Fruit fly (Drosophila melanogaster) whole organism, embryonic: ENCODE measurements around the gene ECSIT.

ENCODE experiments used
- Atf-2 ChIP-seq: fragments of 200-800 bp; sonication (Bioruptor generic); optimal IDR thresholded peaks from 2 replicates; lab custom pipeline; 2016; ENCODE audit warnings: missing biosample characterization, missing genetic modification characterization
- Awh ChIP-seq: fragments of 200-800 bp; sonication (Bioruptor generic); IDR thresholded peaks from 2 replicates; pipeline ENCODE4, ENCODE4 v1.3.6; 2022; ENCODE audit warnings: missing biosample characterization, missing genetic modification characterization
- BtbVII ChIP-seq: fragments of 200-800 bp; sonication (Bioruptor generic); optimal IDR thresholded peaks from 3 replicates; lab custom pipeline; 2017; ENCODE audit warnings: missing biosample characterization, mild to moderate bottlenecking, missing genetic modification characterization
- CG10565 ChIP-seq: fragments of 200-800 bp; sonication (Bioruptor generic); optimal IDR thresholded peaks from 3 replicates; lab custom pipeline; 2016; ENCODE audit warnings: missing biosample characterization, mild to moderate bottlenecking, missing genetic modification characterization
- CG1602 ChIP-seq: fragments of 200-800 bp; sonication (Bioruptor generic); optimal IDR thresholded peaks from 3 replicates; lab custom pipeline; 2016; ENCODE audit warnings: missing biosample characterization, missing genetic modification characterization
- CG17328 ChIP-seq: fragments of 200-800 bp; sonication (Bioruptor generic); IDR thresholded peaks from 2 replicates; pipeline ENCODE4 v1.3.6; 2022; ENCODE audit warnings: missing biosample characterization, missing genetic modification characterization
- CG17802 ChIP-seq: fragments of 200-800 bp; sonication (Bioruptor generic); optimal IDR thresholded peaks from 2 replicates; lab custom pipeline; 2018; ENCODE audit warnings: missing biosample characterization, mild to moderate bottlenecking, missing genetic modification characterization, moderate library complexity
- CG18599 ChIP-seq: fragments of 200-800 bp; sonication (Bioruptor generic); optimal IDR thresholded peaks from 3 replicates; lab custom pipeline; 2017; ENCODE audit warnings: missing biosample characterization, missing genetic modification characterization, mild to moderate bottlenecking, moderate library complexity, missing genetic modification reagents
- CG18764 ChIP-seq: fragments of 200-800 bp; sonication (Bioruptor generic); optimal IDR thresholded peaks from 3 replicates; lab custom pipeline; 2016; ENCODE audit warnings: missing biosample characterization, missing genetic modification characterization
- CG2199 ChIP-seq: fragments of 200-800 bp; sonication (Bioruptor generic); IDR thresholded peaks from 3 replicates; pipeline ENCODE4 v1.3.6; 2022; ENCODE audit warnings: missing biosample characterization, missing genetic modification characterization
- CG32767 ChIP-seq: fragments of 200-800 bp; sonication (Bioruptor generic); IDR thresholded peaks from 2 replicates; pipeline ENCODE4 v1.3.6; 2022; ENCODE audit warnings: missing biosample characterization, missing genetic modification characterization
- CG3838 ChIP-seq: fragments of 200-800 bp; sonication (Bioruptor generic); optimal IDR thresholded peaks from 3 replicates; lab custom pipeline; 2016; ENCODE audit warnings: missing biosample characterization, missing genetic modification characterization
- CG5245 ChIP-seq: fragments of 200-800 bp; sonication (Bioruptor generic); optimal IDR thresholded peaks from 3 replicates; lab custom pipeline; 2016; ENCODE audit warnings: missing biosample characterization, missing genetic modification characterization
- CG6854 ChIP-seq: fragments of 200-800 bp; sonication (Bioruptor generic); optimal IDR thresholded peaks from 3 replicates; lab custom pipeline; 2017; ENCODE audit warnings: missing biosample characterization, mild to moderate bottlenecking, missing genetic modification characterization
- CG8290 ChIP-seq, 3 experiments: fragments of 200-800 bp; sonication (Bioruptor generic); optimal IDR thresholded peaks; 2 replicates each; lab custom pipeline; 2016 to 2019; ENCODE audit warnings: missing biosample characterization in 3 of 3, missing genetic modification characterization in 3 of 3, mild to moderate bottlenecking in 2 of 3, moderate library complexity in 1 of 3
- CG9437 ChIP-seq: fragments of 200-800 bp; sonication (Bioruptor generic); optimal IDR thresholded peaks from 2 replicates; lab custom pipeline; 2018; ENCODE audit warnings: missing biosample characterization, mild to moderate bottlenecking, missing genetic modification characterization
- CG9876 ChIP-seq: fragments of 200-800 bp; sonication (Bioruptor generic); optimal IDR thresholded peaks from 2 replicates; lab custom pipeline; 2016; ENCODE audit warnings: missing biosample characterization, missing genetic modification characterization
- CoRest ChIP-seq: fragments of 200-800 bp; sonication (Bioruptor generic); optimal IDR thresholded peaks from 3 replicates; lab custom pipeline; 2018; ENCODE audit warnings: missing biosample characterization, mild to moderate bottlenecking, missing genetic modification characterization, moderate library complexity
- Doc3 ChIP-seq: fragments of 200-800 bp; sonication (Bioruptor generic); IDR thresholded peaks from 3 replicates; pipeline ENCODE4 v1.3.6; 2022; ENCODE audit warnings: missing biosample characterization, missing genetic modification characterization; ENCODE audit not compliant: partially characterized antibody
- Dp ChIP-seq: fragments of 200-800 bp; sonication (Bioruptor generic); optimal IDR thresholded peaks from 2 replicates; lab custom pipeline; 2018; ENCODE audit warnings: missing biosample characterization, mild to moderate bottlenecking, missing genetic modification characterization, moderate library complexity
- Dref ChIP-seq: fragments of 200-800 bp; sonication (Bioruptor generic); IDR thresholded peaks from 2 replicates; pipeline ENCODE4 v1.3.6; 2022; ENCODE audit warnings: missing biosample characterization, missing genetic modification characterization
- E2f1 ChIP-seq: fragments of 200-800 bp; sonication (Bioruptor generic); IDR thresholded peaks from 2 replicates; pipeline ENCODE4 v1.3.6; 2022; ENCODE audit warnings: missing biosample characterization, missing genetic modification characterization
- Fer1 ChIP-seq: fragments of 200-800 bp; sonication (Bioruptor generic); optimal IDR thresholded peaks from 2 replicates; lab custom pipeline; 2017; ENCODE audit warnings: missing biosample characterization, mild to moderate bottlenecking, missing genetic modification characterization
- Hmx ChIP-seq: fragments of 200-800 bp; sonication (Bioruptor generic); optimal IDR thresholded peaks from 2 replicates; lab custom pipeline; 2016; ENCODE audit warnings: missing biosample characterization, missing genetic modification characterization
- PHDP ChIP-seq: fragments of 200-800 bp; sonication (Bioruptor generic); optimal IDR thresholded peaks from 3 replicates; lab custom pipeline; 2018; ENCODE audit warnings: missing biosample characterization, mild to moderate bottlenecking, missing genetic modification characterization, moderate library complexity
- Pdp1 ChIP-seq, 2 experiments: fragments of 200-800 bp; sonication (Bioruptor generic); optimal IDR thresholded peaks; 3 replicates each; lab custom pipeline; 2016; ENCODE audit warnings: missing biosample characterization in 2 of 2, missing genetic modification characterization in 2 of 2, mild to moderate bottlenecking in 1 of 2, moderate library complexity in 1 of 2
- Sox100B ChIP-seq: fragments of 200-800 bp; sonication (Bioruptor generic); optimal IDR thresholded peaks from 3 replicates; lab custom pipeline; 2018; ENCODE audit warnings: missing biosample characterization, mild to moderate bottlenecking, missing genetic modification characterization
- Taf1 ChIP-seq: fragments of 200-800 bp; sonication (Bioruptor generic); IDR thresholded peaks from 2 replicates; pipeline ENCODE4 v1.3.6; 2022; ENCODE audit warnings: missing biosample characterization, missing genetic modification characterization
- Xrp1 ChIP-seq: fragments of 200-800 bp; sonication (Bioruptor generic); IDR thresholded peaks from 2 replicates; pipeline ENCODE4 v1.3.6; 2022; ENCODE audit warnings: missing biosample characterization, missing genetic modification characterization
- ase ChIP-seq: fragments of 200-800 bp; sonication (Bioruptor generic); IDR thresholded peaks from 3 replicates; pipeline ENCODE4 v1.3.6; 2022; ENCODE audit warnings: missing biosample characterization, missing genetic modification characterization
- az2 ChIP-seq: fragments of 200-800 bp; sonication (Bioruptor generic); optimal IDR thresholded peaks from 3 replicates; lab custom pipeline; 2016; ENCODE audit warnings: missing biosample characterization, missing genetic modification characterization
- bcd ChIP-seq: fragments of 200-800 bp; sonication (Bioruptor generic); optimal IDR thresholded peaks from 2 replicates; lab custom pipeline; 2017; ENCODE audit warnings: missing biosample characterization, mild to moderate bottlenecking, missing genetic modification characterization
- bsh ChIP-seq, 2 experiments: fragments of 200-800 bp; sonication (Bioruptor generic); optimal IDR thresholded peaks; 2 replicates each; lab custom pipeline; 2017 to 2018; ENCODE audit warnings: mild to moderate bottlenecking in 2 of 2, missing biosample characterization in 2 of 2, missing genetic modification characterization in 2 of 2, moderate library complexity in 1 of 2
- btn ChIP-seq: fragments of 200-800 bp; sonication (Bioruptor generic); optimal IDR thresholded peaks from 2 replicates; lab custom pipeline; 2016; ENCODE audit warnings: missing biosample characterization, missing genetic modification characterization
- cg ChIP-seq: fragments of 200-800 bp; sonication (Bioruptor generic); optimal IDR thresholded peaks from 3 replicates; lab custom pipeline; 2019; ENCODE audit warnings: missing biosample characterization, mild to moderate bottlenecking, missing genetic modification characterization, moderate library complexity
- exex ChIP-seq: fragments of 200-800 bp; sonication (Bioruptor generic); optimal IDR thresholded peaks from 4 replicates; lab custom pipeline; 2018; ENCODE audit warnings: missing biosample characterization, mild to moderate bottlenecking, missing genetic modification characterization, moderate library complexity
- fru ChIP-seq: fragments of >200 bp; optimal IDR thresholded peaks from 2 replicates; lab custom pipeline; 2017
- grau ChIP-seq: fragments of 200-800 bp; optimal IDR thresholded peaks from 3 replicates; lab custom pipeline; 2019; ENCODE audit warnings: missing biosample characterization, mild to moderate bottlenecking, missing genetic modification characterization, moderate library complexity
- grn ChIP-seq: fragments of 200-800 bp; sonication (Bioruptor generic); optimal IDR thresholded peaks from 3 replicates; lab custom pipeline; 2017; ENCODE audit warnings: missing biosample characterization, missing genetic modification characterization
- jumu ChIP-seq: fragments of 200-800 bp; sonication (Bioruptor generic); optimal IDR thresholded peaks from 3 replicates; lab custom pipeline; 2016; ENCODE audit warnings: missing biosample characterization, missing genetic modification characterization
- knrl ChIP-seq: fragments of 200-800 bp; sonication (Bioruptor generic); IDR thresholded peaks from 3 replicates; pipeline ENCODE4 v1.3.6; 2022; ENCODE audit warnings: missing biosample characterization, missing genetic modification characterization; ENCODE audit not compliant: partially characterized antibody
- lbe ChIP-seq: fragments of 200-800 bp; sonication (Bioruptor generic); optimal IDR thresholded peaks from 2 replicates; lab custom pipeline; 2016; ENCODE audit warnings: missing biosample characterization, mild to moderate bottlenecking, missing genetic modification characterization
- lmd ChIP-seq: fragments of 200-800 bp; sonication (Bioruptor generic); IDR thresholded peaks from 2 replicates; pipeline ENCODE4 v1.3.6; 2022; ENCODE audit warnings: missing biosample characterization, missing genetic modification characterization
- mam ChIP-seq: fragments of 200-800 bp; sonication (Bioruptor generic); optimal IDR thresholded peaks from 3 replicates; lab custom pipeline; 2016; ENCODE audit warnings: missing biosample characterization, missing genetic modification characterization
- nerfin-1 ChIP-seq: fragments of 200-800 bp; sonication (Bioruptor generic); optimal IDR thresholded peaks from 3 replicates; lab custom pipeline; 2019; ENCODE audit warnings: missing biosample characterization, mild to moderate bottlenecking, missing genetic modification characterization, moderate library complexity
- nom ChIP-seq: fragments of 200-800 bp; sonication (Bioruptor generic); optimal IDR thresholded peaks from 2 replicates; lab custom pipeline; 2017; ENCODE audit warnings: missing biosample characterization, missing genetic modification characterization, mild to moderate bottlenecking, moderate library complexity, missing genetic modification reagents
- shn ChIP-seq: fragments of 200-800 bp; sonication (Bioruptor generic); optimal IDR thresholded peaks from 3 replicates; lab custom pipeline; 2016; ENCODE audit warnings: missing biosample characterization, missing genetic modification characterization
- slp2 ChIP-seq: fragments of 200-800 bp; sonication (Bioruptor generic); optimal IDR thresholded peaks from 2 replicates; lab custom pipeline; 2016; ENCODE audit warnings: missing biosample characterization, missing genetic modification characterization
- ssp ChIP-seq: fragments of 200-800 bp; sonication (Bioruptor generic); IDR thresholded peaks from 2 replicates; pipeline ENCODE4 v1.3.6; 2022; ENCODE audit warnings: missing biosample characterization, missing genetic modification characterization
- vnd ChIP-seq: fragments of 200-800 bp; sonication (Bioruptor generic); IDR thresholded peaks from 3 replicates; pipeline ENCODE4 v1.3.6; 2022; ENCODE audit warnings: missing biosample characterization, missing genetic modification characterization; ENCODE audit not compliant: partially characterized antibody
- yki ChIP-seq: fragments of >200 bp; optimal IDR thresholded peaks from 3 replicates; lab custom pipeline; 2018

Gene ECSIT

DNA sequence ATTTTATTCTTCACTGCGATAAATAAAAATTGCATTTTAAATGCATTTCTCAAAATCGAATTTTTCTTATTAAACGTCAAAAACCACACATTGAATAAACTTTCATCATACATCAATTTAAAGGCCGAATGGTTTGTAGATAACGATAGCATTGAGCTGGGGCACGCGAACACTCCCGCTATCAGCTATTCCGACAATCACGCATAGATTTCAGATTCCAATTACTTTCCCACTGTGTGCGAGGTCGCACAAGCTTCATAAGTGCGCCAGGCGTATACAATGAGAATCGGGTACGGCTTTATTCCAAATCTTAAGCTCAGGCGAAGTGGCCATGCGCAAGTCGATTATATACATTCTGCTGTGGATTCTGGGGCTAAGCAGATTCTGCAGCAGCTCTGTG, 34.6 kb upstream of the ECSIT start, which contains the start of gene CG46303 (continued):
- TF ChIP-seq fru (lab: Kevin White, UChicago) (no peak), CG17328 (no peak), CG32767 (GFP tag; lab: Robert Waterston, UW) (no peak), Awh (GFP tag; lab: Robert Waterston, UW) (no peak), CG9437 (GFP tag; lab: Kevin White, UChicago) (no peak), CG18764 (GFP tag; lab: Kevin White, UChicago) (no peak), PHDP (tag; lab: Kevin White, UChicago) (no peak), CG17802 (no peak), btn (GFP tag; lab: Kevin White, UChicago) (no peak), bcd (GFP tag; lab: Kevin White, UChicago) (no peak), az2 (no peak), Taf1 (GFP tag; lab: Robert Waterston, UW) (no peak), jumu (GFP tag; lab: Kevin White, UChicago) (no peak), grn (GFP tag; lab: Kevin White, UChicago) (peak; percentile 59), Sox100B (no peak), CG2199 (peak; percentile 39; the same call in 1 of the 3 replicates), E2f1 (GFP tag; lab: Robert Waterston, UW) (no peak), CG3838 (GFP tag; lab: Kevin White, UChicago) (no peak), vnd (GFP tag; lab: Robert Waterston, UW) (no peak), lbe (no peak), Hmx (GFP tag; lab: Kevin White, UChicago) (no peak)

DNA sequence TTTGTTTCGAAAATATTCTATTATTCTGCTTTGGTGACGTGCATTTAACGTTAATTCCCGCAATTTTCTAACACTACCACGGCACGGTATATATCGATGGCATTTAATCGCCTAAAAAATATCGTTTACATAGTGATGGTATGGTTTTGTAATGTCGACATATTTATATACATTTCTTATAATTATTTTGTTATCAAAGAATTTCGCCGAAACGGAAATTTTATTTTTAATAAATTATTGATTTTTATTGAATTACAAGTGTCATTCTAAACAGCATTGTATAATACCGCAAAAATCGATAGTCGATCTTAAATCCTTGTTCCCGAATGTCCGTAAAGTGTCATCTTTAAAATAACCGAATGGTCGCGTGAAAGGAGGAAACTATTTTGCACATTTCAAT, 31.9 kb upstream of the ECSIT start, which contains the start of the genes Sec20 and dgrn:
Gene Sec20 (minus strand): TSS at position 77 of the 400 bp plus-strand sequence.
Gene dgrn (plus strand): TSS at position 160 of the 400 bp plus-strand sequence.
- TF ChIP-seq cg (GFP tag; lab: Kevin White, UChicago) (no peak), CG8290 (GFP tag; optimal IDR thresholded peaks at IDR 0.05; lab: Kevin White, UChicago) (peak; percentile 69), CG8290 (tag; optimal IDR thresholded peaks at IDR 0.05; lab: Kevin White, UChicago) (no peak), mam (peak; percentile 51), CG5245 (peak; percentile 27), nerfin-1 (peak; percentile 60), ssp (GFP tag; lab: Robert Waterston, UW) (no peak; the same call in 1 of the 2 replicates), BtbVII (GFP tag; lab: Kevin White, UChicago) (no peak), Xrp1 (GFP tag; lab: Robert Waterston, UW) (peak; percentile 73), slp2 (GFP tag; lab: Kevin White, UChicago) (no peak), Doc3 (GFP tag; lab: Robert Waterston, UW) (peak; percentile 91), nom (GFP tag; lab: Kevin White, UChicago) (no peak), fru (lab: Kevin White, UChicago) (no peak), ase (GFP tag; lab: Robert Waterston, UW) (no peak; the same call in 2 of the 3 replicates), grau (tag; lab: Kevin White, UChicago) (peak; percentile 74), yki (lab: Kevin White, UChicago) (no peak), CG17328 (no peak), exex (peak; percentile 56), CG18599 (GFP tag; lab: Kevin White, UChicago) (peak; percentile 67), Dref (GFP tag; lab: Robert Waterston, UW) (peak; percentile 66), shn (GFP tag; lab: Kevin White, UChicago) (no peak), PHDP (tag; lab: Kevin White, UChicago) (peak; percentile 77), Pdp1 (GFP tag; optimal IDR thresholded peaks at IDR 0.05; lab: Kevin White, UChicago) (peak; percentile 20 to 87), Dp (GFP tag; lab: Kevin White, UChicago) (peak; percentile 49), CG6854 (GFP tag; lab: Kevin White, UChicago) (no peak), CoRest (tag; lab: Kevin White, UChicago) (peak; percentile 82), CG1602 (GFP tag; lab: Kevin White, UChicago) (peak; percentile 65), bsh (GFP tag; optimal IDR thresholded peaks at IDR 0.05; lab: Kevin White, UChicago) (peak in 1 of 2 experiments; percentile 61), Atf-2 (GFP tag; lab: Kevin White, UChicago) (no peak), knrl (GFP tag; lab: Robert Waterston, UW) (peak; percentile 97), lmd (GFP tag; lab: Robert Waterston, UW) (peak; percentile 30; the same call in 1 of the 2 replicates), Fer1 (GFP tag; lab: Kevin White, UChicago) (peak; percentile 59), CG9876 (no peak), CG10565 (GFP tag; lab: Kevin White, UChicago) (no peak)
